Fruit fly (Drosophila melanogaster): ENCODE results near the gene Gr36a.

DNA sequence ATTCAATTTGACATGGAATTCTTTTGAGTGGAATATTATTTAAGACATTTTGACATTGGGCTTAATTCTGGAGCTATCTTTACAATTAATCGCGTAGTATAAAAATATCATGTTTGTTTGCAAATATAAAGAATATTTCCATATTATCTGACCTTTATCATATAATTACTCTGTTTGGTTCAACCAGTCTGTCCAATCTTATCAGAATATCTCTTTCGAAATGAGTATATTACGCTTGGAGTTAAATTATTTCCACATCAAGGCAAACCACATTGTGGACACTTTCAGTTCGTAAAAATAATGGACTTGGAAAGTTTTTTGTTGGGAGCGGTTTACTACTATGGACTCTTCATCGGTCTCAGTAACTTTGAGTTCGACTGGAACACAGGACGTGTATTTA lies 3.6 kb downstream of the Gr36a start, which contains the start of gene Gr36c:
- TF ChIP-seq CG8478 (optimal IDR thresholded peaks at IDR 0.05), result no peak
- TF ChIP-seq CTCF (optimal IDR thresholded peaks at IDR 0.05), result no peak

Measured in S2 (cell line).